Worm (Caenorhabditis elegans) whole organism, midembryonic: Measurements from ENCODE around the gene str-159.

Experiments
- ztf-23 ChIP-seq: fragments of 200-800 bp; sonication (Bioruptor generic); IDR thresholded peaks from 2 replicates; pipeline ENCODE4 v1.3.6; 2022; ENCODE audit warnings: missing genetic modification reagents, missing genetic modification characterization, missing compliant biosample characterization
- ztf-29 ChIP-seq: fragments of 200-800 bp; sonication (Bioruptor generic); IDR thresholded peaks from 2 replicates; pipeline ENCODE4 v1.3.6; 2022; ENCODE audit warnings: missing genetic modification reagents, missing genetic modification characterization, missing compliant biosample characterization

ce11 chrIV:4903961-4904360 is 5.2 kb upstream of the str-159 start, which contains the start of gene str-161:
- TF ChIP-seq ztf-23 (GFP tag; lab: Robert Waterston, UW) = no peak
- no peak for TF ChIP-seq ztf-29
